Worm (Caenorhabditis elegans) whole organism, L1 larva: Measurements from ENCODE around the gene clc-28.

Experiments used
- C16A3.4 ChIP-seq: fragments of 150-350 bp; optimal IDR thresholded peaks from 2 replicates; lab custom pipeline; 2014; ENCODE audit warnings: missing biosample characterization, missing genetic modification characterization
- C34B4.2 ChIP-seq: sonication (generic microtip); optimal IDR thresholded peaks from 2 replicates; lab custom pipeline; 2017; ENCODE audit warnings: mild to moderate bottlenecking, missing genetic modification characterization, missing compliant biosample characterization
- Y116A8C.19 ChIP-seq: sonication (generic microtip); optimal IDR thresholded peaks from 2 replicates; lab custom pipeline; 2016; ENCODE audit warnings: missing compliant biosample characterization, missing genetic modification characterization, borderline replicate concordance
- aha-1 ChIP-seq: fragments of 150-350 bp; optimal IDR thresholded peaks from 2 replicates; lab custom pipeline; 2014; ENCODE audit warnings: missing biosample characterization, missing genetic modification characterization
- aly-2 ChIP-seq: fragments of 150-350 bp; optimal IDR thresholded peaks from 2 replicates; lab custom pipeline; 2014; ENCODE audit warnings: missing biosample characterization, missing genetic modification characterization
- ama-1 ChIP-seq: fragments of 150-350 bp; optimal IDR thresholded peaks from 2 replicates; lab custom pipeline; 2014
- ceh-63 ChIP-seq: fragments of 200-800 bp; sonication (Bioruptor generic); optimal IDR thresholded peaks from 2 replicates; lab custom pipeline; 2018; ENCODE audit warnings: mild to moderate bottlenecking, missing genetic modification characterization, missing compliant biosample characterization
- ceh-82 ChIP-seq, 3 experiments: fragments of 150-350 bp in 1 of 3; sonication (generic microtip) in 2 of 3; optimal IDR thresholded peaks; 2 replicates each; lab custom pipeline; 2014 to 2017; ENCODE audit warnings: missing biosample characterization in 3 of 3, missing genetic modification characterization in 3 of 3
- ceh-90 ChIP-seq: sonication (generic microtip); optimal IDR thresholded peaks from 2 replicates; lab custom pipeline; 2016; ENCODE audit warnings: missing genetic modification characterization, missing compliant biosample characterization
- dpl-1 ChIP-seq, 3 experiments: fragments of 150-350 bp in 2 of 3; sonication (generic microtip) in 1 of 3; optimal IDR thresholded peaks; 2 replicates each; lab custom pipeline; 2014 to 2017; ENCODE audit warnings: missing biosample characterization in 3 of 3, missing genetic modification characterization in 3 of 3, missing genetic modification reagents in 3 of 3
- egl-13 ChIP-seq: sonication (generic microtip); optimal IDR thresholded peaks from 2 replicates; lab custom pipeline; 2016; ENCODE audit warnings: missing genotype, missing genetic modification reagents, missing genetic modification characterization, missing compliant biosample characterization
- elt-2 ChIP-seq: sonication (generic microtip); optimal IDR thresholded peaks from 2 replicates; lab custom pipeline; 2016; ENCODE audit warnings: missing genetic modification characterization, mild to moderate bottlenecking, inconsistent platforms, missing compliant biosample characterization, missing genetic modification reagents
- ets-5 ChIP-seq: fragments of 200-800 bp; sonication (Bioruptor generic); IDR thresholded peaks from 2 replicates; pipeline ENCODE4 v1.3.6; 2022; ENCODE audit warnings: missing genetic modification characterization, missing compliant biosample characterization
- fkh-10 ChIP-seq: sonication (generic microtip); optimal IDR thresholded peaks from 2 replicates; lab custom pipeline; 2017; ENCODE audit warnings: missing biosample characterization, missing genetic modification reagents, missing genetic modification characterization
- fkh-8 ChIP-seq: sonication (generic microtip); optimal IDR thresholded peaks from 2 replicates; lab custom pipeline; 2016; ENCODE audit warnings: mild to moderate bottlenecking, missing genetic modification characterization, missing compliant biosample characterization
- fos-1 ChIP-seq: fragments of 150-350 bp; optimal IDR thresholded peaks from 2 replicates; lab custom pipeline; 2014; ENCODE audit warnings: missing biosample characterization, missing genetic modification characterization
- hpl-2 ChIP-seq: fragments of 150-350 bp; optimal IDR thresholded peaks from 2 replicates; lab custom pipeline; 2014; ENCODE audit warnings: missing biosample characterization, missing genetic modification reagents, missing genetic modification characterization
- lin-13 ChIP-seq: fragments of 150-350 bp; optimal IDR thresholded peaks from 2 replicates; lab custom pipeline; 2014; ENCODE audit warnings: missing biosample characterization, missing genetic modification reagents, missing genetic modification characterization
- lin-14 ChIP-seq: fragments of 200-800 bp; sonication (Bioruptor generic); optimal IDR thresholded peaks from 2 replicates; lab custom pipeline; 2018; ENCODE audit warnings: mild to moderate bottlenecking, missing genetic modification characterization, moderate library complexity, missing compliant biosample characterization
- lir-3 ChIP-seq: sonication (generic microtip); optimal IDR thresholded peaks from 2 replicates; lab custom pipeline; 2016; ENCODE audit warnings: mild to moderate bottlenecking, missing genetic modification characterization, moderate library complexity, missing compliant biosample characterization; ENCODE audit not compliant: poor library complexity
- mef-2 ChIP-seq: fragments of 150-350 bp; optimal IDR thresholded peaks from 2 replicates; lab custom pipeline; 2014; ENCODE audit warnings: missing biosample characterization, missing genetic modification characterization
- mep-1 ChIP-seq: fragments of 150-350 bp; optimal IDR thresholded peaks from 2 replicates; lab custom pipeline; 2014; ENCODE audit warnings: missing biosample characterization, missing genetic modification characterization
- nhr-11 ChIP-seq: fragments of 150-350 bp; optimal IDR thresholded peaks from 2 replicates; lab custom pipeline; 2014; ENCODE audit warnings: missing biosample characterization, missing genetic modification characterization
- nhr-12 ChIP-seq: sonication (generic microtip); optimal IDR thresholded peaks from 2 replicates; lab custom pipeline; 2017; ENCODE audit warnings: missing biosample characterization, missing genetic modification characterization
- nhr-237 ChIP-seq: fragments of 150-350 bp; optimal IDR thresholded peaks from 2 replicates; lab custom pipeline; 2014; ENCODE audit warnings: missing biosample characterization, missing genetic modification characterization
- nhr-47 ChIP-seq: sonication (generic microtip); optimal IDR thresholded peaks from 2 replicates; lab custom pipeline; 2016; ENCODE audit warnings: mild to moderate bottlenecking, missing genetic modification characterization, moderate library complexity, missing compliant biosample characterization
- nhr-71 ChIP-seq: sonication (generic microtip); optimal IDR thresholded peaks from 2 replicates; lab custom pipeline; 2016; ENCODE audit warnings: mild to moderate bottlenecking, missing genetic modification characterization, moderate library complexity, missing compliant biosample characterization
- nhr-76 ChIP-seq: sonication (generic microtip); optimal IDR thresholded peaks from 2 replicates; lab custom pipeline; 2017; ENCODE audit warnings: missing biosample characterization, missing genetic modification characterization
- nhr-77 ChIP-seq: fragments of 150-350 bp; optimal IDR thresholded peaks from 2 replicates; lab custom pipeline; 2014; ENCODE audit warnings: missing biosample characterization, missing genetic modification characterization
- nhr-85 ChIP-seq: sonication (generic microtip); peaks from one replicate; lab custom pipeline; 2016; ENCODE audit warnings: missing genetic modification characterization, inconsistent platforms, missing compliant biosample characterization
- nhr-90 ChIP-seq: sonication (generic microtip); optimal IDR thresholded peaks from 2 replicates; lab custom pipeline; 2016; ENCODE audit warnings: mild to moderate bottlenecking, missing genetic modification characterization, missing compliant biosample characterization; ENCODE audit not compliant: poor library complexity
- pax-3 ChIP-seq: fragments of 200-800 bp; sonication (Bioruptor generic); optimal IDR thresholded peaks from 2 replicates; lab custom pipeline; 2018; ENCODE audit warnings: mild to moderate bottlenecking, missing genetic modification characterization, moderate library complexity, missing compliant biosample characterization
- rnt-1 ChIP-seq: sonication (generic microtip); optimal IDR thresholded peaks from 2 replicates; lab custom pipeline; 2016; ENCODE audit warnings: mild to moderate bottlenecking, missing genetic modification characterization, moderate library complexity, missing compliant biosample characterization
- sup-37 ChIP-seq: fragments of 200-800 bp; sonication (Bioruptor generic); optimal IDR thresholded peaks from 2 replicates; lab custom pipeline; 2018; ENCODE audit warnings: mild to moderate bottlenecking, missing genetic modification characterization, missing compliant biosample characterization
- tbx-2 ChIP-seq: sonication (generic microtip); optimal IDR thresholded peaks from 2 replicates; lab custom pipeline; 2016; ENCODE audit warnings: missing genetic modification characterization, missing compliant biosample characterization
- tlp-1 ChIP-seq: fragments of 150-350 bp; optimal IDR thresholded peaks from 2 replicates; lab custom pipeline; 2014; ENCODE audit warnings: missing biosample characterization, missing genetic modification characterization
- unc-130 ChIP-seq: fragments of 150-350 bp; optimal IDR thresholded peaks from 2 replicates; lab custom pipeline; 2017; ENCODE audit warnings: missing biosample characterization, missing genetic modification characterization, inconsistent platforms
- unc-98 ChIP-seq: fragments of 200-800 bp; sonication (Bioruptor generic); IDR thresholded peaks from 2 replicates; pipeline ENCODE4 v1.3.6; 2022; ENCODE audit warnings: missing genetic modification characterization, missing compliant biosample characterization
- vab-15 ChIP-seq: sonication (generic microtip); optimal IDR thresholded peaks from 2 replicates; lab custom pipeline; 2017; ENCODE audit warnings: missing genotype, mild to moderate bottlenecking, missing genetic modification characterization, missing compliant biosample characterization
- zag-1 ChIP-seq: fragments of 150-350 bp; optimal IDR thresholded peaks from 2 replicates; lab custom pipeline; 2014; ENCODE audit warnings: missing biosample characterization, missing genetic modification characterization
- ztf-11 ChIP-seq, 2 experiments: sonication (generic microtip); optimal IDR thresholded peaks; 2 replicates each; lab custom pipeline; 2016 to 2017; ENCODE audit warnings: missing genetic modification characterization in 2 of 2, missing biosample characterization in 1 of 2, missing compliant biosample characterization in 1 of 2

The clc-28 gene

DNA sequence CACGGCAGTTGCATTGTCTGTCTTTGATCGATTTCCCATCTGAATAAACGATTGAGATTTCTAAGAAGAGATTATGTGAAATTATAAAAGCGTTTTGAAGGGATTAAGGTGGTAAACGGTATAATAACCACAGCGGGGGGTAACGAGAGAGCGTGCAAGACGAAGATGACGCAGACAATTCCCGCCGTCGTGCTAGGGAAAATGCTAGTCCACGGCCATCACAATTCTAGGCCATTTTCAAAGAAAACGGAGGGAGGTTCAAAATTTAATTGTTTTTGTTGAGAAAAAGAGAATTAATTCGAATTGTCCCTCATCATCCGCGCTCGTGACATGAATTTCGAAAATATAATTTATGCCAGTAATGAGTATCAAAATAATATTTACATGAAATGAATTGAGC lies 20.2 kb downstream of the clc-28 start, which contains the start of gene F10E9.11 (continued):
- TF ChIP-seq fos-1 (tag; lab: Kevin White, UChicago) (peak; percentile 30), ets-5 (GFP tag; lab: Robert Waterston, UW) (no peak), ceh-90 (tag; lab: Kevin White, UChicago) (peak; percentile 92), zag-1 (no peak), ceh-82 (tag; optimal IDR thresholded peaks at IDR 0.05; lab: Kevin White, UChicago) (peak; percentile 71 to 77 (median 74)), pax-3 (peak; percentile 88), elt-2 (peak; percentile 9), Y116A8C.19 (tag; lab: Kevin White, UChicago) (peak; percentile 57), lir-3 (tag; lab: Kevin White, UChicago) (peak; percentile 96), nhr-85 (peak; percentile 96), rnt-1 (tag; lab: Kevin White, UChicago) (peak; percentile 98), nhr-90 (tag; lab: Kevin White, UChicago) (peak; percentile 93), hpl-2 (GFP tag; lab: Kevin White, UChicago) (no peak), nhr-71 (tag; lab: Kevin White, UChicago) (peak; percentile 93), dpl-1 (GFP tag; optimal IDR thresholded peaks at IDR 0.05; lab: Kevin White, UChicago) (peak; percentile 96), mep-1 (tag; lab: Kevin White, UChicago) (peak; percentile 95), C16A3.4 (peak; percentile 81), lin-13 (GFP tag; lab: Kevin White, UChicago) (peak; percentile 75)
- TF ChIP-seq, all 84 proteins: peak for 55

DNA sequence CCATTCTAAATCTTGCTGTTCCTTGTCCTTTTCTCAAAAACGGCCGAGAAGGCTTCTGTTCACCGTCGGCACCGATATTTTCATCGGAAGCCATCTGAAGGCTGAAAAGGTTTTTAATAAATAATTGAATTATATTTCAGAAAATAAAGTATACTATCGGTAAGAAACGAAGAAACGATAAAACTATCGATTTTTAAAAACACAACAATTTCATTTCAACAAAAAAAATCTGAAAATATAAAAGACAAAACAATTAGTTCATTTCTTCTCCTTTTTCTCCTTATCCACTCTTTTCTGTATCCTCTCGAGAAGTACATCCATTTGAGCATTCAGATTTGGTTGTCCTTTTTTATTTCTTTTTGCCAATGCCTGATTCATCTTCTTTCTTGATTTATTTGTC lies 20.8 kb downstream of the clc-28 start, which contains the start of gene sas-4:
Gene sas-4 (minus strand): TSS at position 101 of the 400 bp plus-strand sequence.
- TF ChIP-seq ama-1: no peak
- TF ChIP-seq vab-15 (tag; lab: Kevin White, UChicago): no peak
- TF ChIP-seq mef-2 (tag; lab: Kevin White, UChicago): no peak
- TF ChIP-seq tbx-2 (tag; lab: Kevin White, UChicago): no peak
- TF ChIP-seq nhr-11: no peak
- no peak for TF ChIP-seq hpl-2 (GFP tag; lab: Kevin White, UChicago)
- TF ChIP-seq mep-1 (tag; lab: Kevin White, UChicago): no peak
- no peak for TF ChIP-seq C34B4.2
- TF ChIP-seq ceh-63 (GFP tag; lab: Kevin White, UChicago): no peak
- TF ChIP-seq fkh-10 (GFP tag; lab: Kevin White, UChicago): no peak

DNA sequence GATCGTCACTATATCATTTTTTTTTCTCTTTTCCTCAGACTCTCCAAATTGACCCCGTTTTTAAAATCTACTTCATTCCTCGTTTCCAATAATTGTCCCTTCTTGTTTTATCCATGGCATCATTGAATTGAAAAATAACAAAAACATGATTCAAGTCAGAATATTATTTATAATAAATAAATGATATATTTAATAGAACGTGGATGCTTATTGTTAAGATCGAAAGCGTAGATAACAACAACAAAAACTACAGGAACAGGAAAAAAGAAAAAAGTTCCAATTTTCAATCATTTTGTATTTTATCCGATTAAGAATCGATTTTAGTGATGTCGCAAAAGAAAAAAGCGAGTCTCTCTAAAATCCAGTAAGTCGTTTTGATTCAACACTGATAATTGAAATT lies 26.9 kb downstream of the clc-28 start, which contains the start of gene F10E9.2:
Gene F10E9.2 (plus strand): TSS at position 301 of the 400 bp plus-strand sequence.
- TF ChIP-seq fkh-8 (tag; lab: Kevin White, UChicago) (no peak), tlp-1 (no peak), aha-1 (tag; lab: Kevin White, UChicago) (no peak), sup-37 (no peak), fkh-10 (GFP tag; lab: Kevin White, UChicago) (no peak), unc-98 (no peak), nhr-76 (tag; lab: Kevin White, UChicago) (no peak), mep-1 (tag; lab: Kevin White, UChicago) (no peak), unc-130 (tag; lab: Kevin White, UChicago) (no peak), ztf-11 (tag; optimal IDR thresholded peaks at IDR 0.05; lab: Kevin White, UChicago) (no peak), nhr-47 (tag; lab: Kevin White, UChicago) (no peak), ceh-90 (tag; lab: Kevin White, UChicago) (no peak), egl-13 (tag; lab: Kevin White, UChicago) (no peak), nhr-237 (tag; lab: Kevin White, UChicago) (no peak), nhr-12 (tag; lab: Kevin White, UChicago) (no peak), dpl-1 (GFP tag; optimal IDR thresholded peaks at IDR 0.05; lab: Kevin White, UChicago) (no peak), nhr-77 (tag; lab: Kevin White, UChicago) (no peak), aly-2 (tag; lab: Kevin White, UChicago) (no peak), lin-14 (no peak)
- TF ChIP-seq, all 84 proteins: peak for 0
